Worm (Caenorhabditis elegans): ENCODE data around the gene K02E7.1.
"Not testable (repeated sequence)": the region's sequence is repeated elsewhere in the genome, so short reads cannot be mapped to it uniquely, and the experiment has no call there.

The K02E7.1 gene

ce11 chrII:1082859-1083258 is at the start of gene K02E7.1:
K02E7.1 (plus strand) TSS chrII:1083159.
- TF ChIP-seq elt-1 (tag; optimal IDR thresholded peaks at IDR 0.05) (no peak), ceh-28 (tag; optimal IDR thresholded peaks at IDR 0.05) (no peak), nhr-67 (tag; optimal IDR thresholded peaks at IDR 0.05) (no peak), elt-3 (tag; optimal IDR thresholded peaks at IDR 0.05) (no peak), nhr-43 (tag; optimal IDR thresholded peaks at IDR 0.05; ENCODE audit: poor library complexity, severe bottlenecking) (no peak), unc-62 (GFP tag; optimal IDR thresholded peaks at IDR 0.05) (no peak), egl-27 (tag; optimal IDR thresholded peaks at IDR 0.05) (no peak), tbx-2 (tag; optimal IDR thresholded peaks at IDR 0.05) (no peak), nfya-1 (tag; optimal IDR thresholded peaks at IDR 0.05; ENCODE audit: insufficient read depth) (no peak), snpc-4 (tag; optimal IDR thresholded peaks at IDR 0.05) (no peak), fos-1 (tag; optimal IDR thresholded peaks at IDR 0.05) (no peak), egl-5 (tag; optimal IDR thresholded peaks at IDR 0.05) (no peak), nhr-77 (tag; optimal IDR thresholded peaks at IDR 0.05) (no peak)

DNA sequence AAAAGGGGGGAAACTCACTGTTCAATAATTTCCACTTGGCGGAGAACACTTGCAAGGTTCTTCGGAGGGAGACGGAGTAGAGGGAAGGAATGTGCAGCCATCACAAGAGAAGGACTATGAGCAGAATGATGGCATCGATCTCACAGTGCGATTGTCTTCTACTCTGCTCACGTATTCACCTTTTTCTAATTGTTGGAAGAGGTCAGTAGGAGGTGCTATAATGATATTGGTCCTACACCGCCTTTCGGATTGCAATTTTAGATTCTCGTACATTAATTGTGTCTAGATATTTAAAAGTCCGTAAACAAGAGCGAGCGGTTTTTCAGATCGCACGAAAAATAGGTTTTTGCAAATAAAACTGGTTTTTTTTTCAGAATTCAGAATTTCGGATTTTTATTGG is 42.5 kb upstream of the K02E7.1 start, which contains the start of gene fbxb-39:
fbxb-39 (minus strand) TSS at position 101 of the 400 bp plus-strand sequence.
- TF ChIP-seq ama-1 (optimal IDR thresholded peaks at IDR 0.05), result no peak
- no peak for TF ChIP-seq elt-2 (tag; optimal IDR thresholded peaks at IDR 0.05)
- no peak for TF ChIP-seq lsy-12 (tag; optimal IDR thresholded peaks at IDR 0.05)
- TF ChIP-seq lin-39 (tag; optimal IDR thresholded peaks at IDR 0.05), result no peak
- no peak for TF ChIP-seq nhr-11 (tag; optimal IDR thresholded peaks at IDR 0.05)
- no peak for TF ChIP-seq egl-27 (tag; optimal IDR thresholded peaks at IDR 0.05)
- TF ChIP-seq ztf-11 (tag; optimal IDR thresholded peaks at IDR 0.05), result no peak
- TF ChIP-seq elt-3 (tag; optimal IDR thresholded peaks at IDR 0.05), result no peak
- no peak for TF ChIP-seq ceh-9 (tag; optimal IDR thresholded peaks at IDR 0.05)
- no peak for TF ChIP-seq aly-2 (tag; optimal IDR thresholded peaks at IDR 0.05)
- no peak for TF ChIP-seq daf-12 (tag; optimal IDR thresholded peaks at IDR 0.05)
- no peak for TF ChIP-seq snpc-4 (tag; optimal IDR thresholded peaks at IDR 0.05)
- no peak for TF ChIP-seq ceh-28 (tag; optimal IDR thresholded peaks at IDR 0.05)
- TF ChIP-seq fkh-2 (tag; optimal IDR thresholded peaks at IDR 0.05), result no peak
- no peak for TF ChIP-seq nfya-1 (tag; optimal IDR thresholded peaks at IDR 0.05; ENCODE audit: insufficient read depth)

DNA sequence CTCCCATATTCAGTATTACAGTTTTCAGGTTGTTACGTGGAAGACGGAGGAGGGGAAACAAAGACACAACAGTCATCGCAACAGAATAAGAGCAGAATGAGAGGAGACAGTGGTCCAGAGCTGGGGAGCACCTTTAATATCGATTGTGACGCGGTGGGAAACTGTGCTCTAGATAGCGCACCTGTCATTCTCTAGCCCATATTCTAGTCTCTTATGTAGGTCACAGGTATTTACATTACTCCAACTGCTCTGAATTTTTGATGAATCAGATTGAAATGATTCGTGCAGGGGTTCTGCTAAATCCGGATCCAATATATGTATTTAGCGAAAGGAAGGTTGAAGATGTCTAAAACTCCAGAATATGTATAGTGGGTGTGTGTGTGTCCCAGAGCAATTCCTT is 40.7 kb upstream of the K02E7.1 start, which contains the start of gene fbxb-41:
fbxb-41 (minus strand) TSS at position 101 of the 400 bp plus-strand sequence.
- no peak for TF ChIP-seq nhr-25 (tag; optimal IDR thresholded peaks at IDR 0.05)
- no peak for TF ChIP-seq nhr-12 (tag; optimal IDR thresholded peaks at IDR 0.05)
- no peak for TF ChIP-seq jun-1 (tag; optimal IDR thresholded peaks at IDR 0.05)
- TF ChIP-seq sea-2 (GFP tag; optimal IDR thresholded peaks at IDR 0.05), result no peak

ce11 chrII:1043932-1044331 is 39.0 kb upstream of the K02E7.1 start, which contains the start of gene fbxb-45:
fbxb-45 (minus strand) TSS chrII:1044032.
- TF ChIP-seq nhr-23, nhr-11, skn-1 (tag; optimal IDR thresholded peaks at IDR 0.05): not testable (repeated sequence)

DNA sequence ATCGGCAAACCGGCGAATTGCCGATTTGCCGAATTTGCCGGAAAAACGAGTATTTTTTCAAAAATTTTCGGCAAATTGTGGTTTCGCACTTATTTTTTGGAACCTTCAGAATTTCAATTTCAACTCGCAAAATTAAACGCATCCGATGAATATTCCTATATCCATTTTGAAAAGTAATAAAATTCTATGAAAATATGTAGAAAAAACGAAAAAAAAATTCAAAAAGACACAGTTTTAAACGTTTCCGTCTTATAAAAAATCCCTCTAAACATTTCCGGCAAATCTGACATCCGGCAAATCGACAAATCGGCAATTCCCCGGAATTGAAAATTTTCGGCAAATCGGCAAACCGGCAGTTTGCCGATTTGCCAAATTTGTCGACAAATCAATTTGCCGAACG is 37.3 kb upstream of the K02E7.1 start, which contains the start of gene str-148:
str-148 (plus strand) TSS at position 301 of the 400 bp plus-strand sequence.
- TF ChIP-seq elt-3 (tag; optimal IDR thresholded peaks at IDR 0.05) (no peak), sea-2 (GFP tag; optimal IDR thresholded peaks at IDR 0.05) (no peak), nhr-28 (tag; optimal IDR thresholded peaks at IDR 0.05) (no peak), eor-1 (tag; optimal IDR thresholded peaks at IDR 0.05) (no peak), R02D3.7 (tag; optimal IDR thresholded peaks at IDR 0.05) (no peak), nhr-77 (tag; optimal IDR thresholded peaks at IDR 0.05) (no peak), snpc-4 (tag; optimal IDR thresholded peaks at IDR 0.05) (no peak), fkh-2 (tag; optimal IDR thresholded peaks at IDR 0.05) (no peak), nhr-12 (tag; optimal IDR thresholded peaks at IDR 0.05) (no peak), nhr-23 (tag; optimal IDR thresholded peaks at IDR 0.05) (no peak), skn-1 (tag; optimal IDR thresholded peaks at IDR 0.05) (no peak), nhr-25 (tag; optimal IDR thresholded peaks at IDR 0.05) (no peak), zag-1 (tag; optimal IDR thresholded peaks at IDR 0.05) (no peak), mml-1 (tag; optimal IDR thresholded peaks at IDR 0.05) (no peak)
